Fruit fly (Drosophila melanogaster) whole organism, embryonic: Measurements from ENCODE around the gene Tsf1.

ENCODE experiments used
- Bdp1 ChIP-seq: fragments of 200-800 bp; sonication (Bioruptor generic); optimal IDR thresholded peaks from 3 replicates; lab custom pipeline; 2016; ENCODE audit warnings: missing biosample characterization, missing genetic modification characterization
- Blimp-1 ChIP-seq: fragments of 200-800 bp; sonication (Bioruptor generic); optimal IDR thresholded peaks from 3 replicates; lab custom pipeline; 2018; ENCODE audit warnings: missing biosample characterization, missing genetic modification characterization, mild to moderate bottlenecking, moderate library complexity, missing genetic modification reagents
- CG10979 ChIP-seq: fragments of 200-800 bp; sonication (Bioruptor generic); optimal IDR thresholded peaks from 2 replicates; lab custom pipeline; 2018; ENCODE audit warnings: missing biosample characterization, mild to moderate bottlenecking, missing genetic modification characterization, moderate library complexity
- CG12942 ChIP-seq: fragments of 200-800 bp; sonication (Bioruptor generic); optimal IDR thresholded peaks from 3 replicates; lab custom pipeline; 2016; ENCODE audit warnings: missing biosample characterization, missing genetic modification characterization
- CG16815 ChIP-seq: fragments of 200-800 bp; sonication (Bioruptor generic); optimal IDR thresholded peaks from 3 replicates; lab custom pipeline; 2017; ENCODE audit warnings: missing biosample characterization, mild to moderate bottlenecking, missing genetic modification characterization
- CG18619 ChIP-seq: fragments of 200-800 bp; sonication (Bioruptor generic); optimal IDR thresholded peaks from 3 replicates; lab custom pipeline; 2017; ENCODE audit warnings: missing biosample characterization, mild to moderate bottlenecking, missing genetic modification characterization
- CG2712 ChIP-seq: fragments of 200-800 bp; optimal IDR thresholded peaks from 3 replicates; lab custom pipeline; 2019; ENCODE audit warnings: missing biosample characterization, mild to moderate bottlenecking, missing genetic modification characterization, moderate library complexity
- CG33213 ChIP-seq: fragments of 200-800 bp; sonication (Bioruptor generic); optimal IDR thresholded peaks from 3 replicates; lab custom pipeline; 2016; ENCODE audit warnings: missing biosample characterization, missing genetic modification characterization
- CG3407 ChIP-seq: fragments of 200-800 bp; sonication (Bioruptor generic); optimal IDR thresholded peaks from 2 replicates; lab custom pipeline; 2018; ENCODE audit warnings: missing biosample characterization, mild to moderate bottlenecking, missing genetic modification characterization
- CG4854 ChIP-seq: fragments of 200-800 bp; sonication (Bioruptor generic); optimal IDR thresholded peaks from 2 replicates; lab custom pipeline; 2016; ENCODE audit warnings: missing biosample characterization, missing genetic modification characterization, inconsistent platforms
- CG5180 ChIP-seq: fragments of 200-800 bp; sonication (Bioruptor generic); optimal IDR thresholded peaks from 3 replicates; lab custom pipeline; 2017; ENCODE audit warnings: missing biosample characterization, missing genetic modification characterization, mild to moderate bottlenecking, moderate library complexity, missing genetic modification reagents
- CG6654 ChIP-seq: fragments of 200-800 bp; sonication (Bioruptor generic); optimal IDR thresholded peaks from 2 replicates; lab custom pipeline; 2017; ENCODE audit warnings: missing biosample characterization, mild to moderate bottlenecking, missing genetic modification characterization
- CG6689 ChIP-seq: fragments of 200-800 bp; sonication (Bioruptor generic); IDR thresholded peaks from 2 replicates; pipeline ENCODE4 v1.3.6; 2022; ENCODE audit warnings: missing biosample characterization, missing genetic modification characterization
- CG6854 ChIP-seq: fragments of 200-800 bp; sonication (Bioruptor generic); optimal IDR thresholded peaks from 3 replicates; lab custom pipeline; 2017; ENCODE audit warnings: missing biosample characterization, mild to moderate bottlenecking, missing genetic modification characterization
- CG7745 ChIP-seq: fragments of 200-800 bp; sonication (Bioruptor generic); optimal IDR thresholded peaks from 2 replicates; lab custom pipeline; 2018; ENCODE audit warnings: missing biosample characterization, mild to moderate bottlenecking, missing genetic modification characterization, moderate library complexity
- CG7928 ChIP-seq: fragments of 200-800 bp; sonication (Bioruptor generic); optimal IDR thresholded peaks from 2 replicates; lab custom pipeline; 2017; ENCODE audit warnings: missing biosample characterization, mild to moderate bottlenecking, missing genetic modification characterization
- CG8089 ChIP-seq: fragments of 200-800 bp; sonication (Bioruptor generic); optimal IDR thresholded peaks from 3 replicates; lab custom pipeline; 2016; ENCODE audit warnings: missing biosample characterization, missing genetic modification characterization
- CG8359 ChIP-seq: fragments of 200-800 bp; sonication (Bioruptor generic); optimal IDR thresholded peaks from 2 replicates; lab custom pipeline; 2017; ENCODE audit warnings: missing biosample characterization, mild to moderate bottlenecking, missing genetic modification characterization, borderline replicate concordance
- CG9437 ChIP-seq: fragments of 200-800 bp; sonication (Bioruptor generic); optimal IDR thresholded peaks from 2 replicates; lab custom pipeline; 2018; ENCODE audit warnings: missing biosample characterization, mild to moderate bottlenecking, missing genetic modification characterization
- Ets65A ChIP-seq: fragments of 200-800 bp; sonication (Bioruptor generic); peaks from one replicate; lab custom pipeline; 2016; ENCODE audit warnings: missing biosample characterization, missing genetic modification characterization
- Gug ChIP-seq: fragments of 200-800 bp; sonication (Bioruptor generic); IDR thresholded peaks from 4 replicates; pipeline ENCODE4 v1.3.6; 2022; ENCODE audit warnings: missing biosample characterization, missing genetic modification characterization
- Hand ChIP-seq: fragments of 200-800 bp; sonication (Bioruptor generic); optimal IDR thresholded peaks from 2 replicates; lab custom pipeline; 2017; ENCODE audit warnings: mild to moderate bottlenecking, missing biosample characterization, missing genetic modification reagents, missing genetic modification characterization
- Mad ChIP-seq: fragments of 200-800 bp; sonication (Bioruptor generic); optimal IDR thresholded peaks from 2 replicates; lab custom pipeline; 2016; ENCODE audit warnings: missing biosample characterization, missing genetic modification characterization
- Nf-YA ChIP-seq: fragments of 200-800 bp; sonication (Bioruptor generic); IDR thresholded peaks from 2 replicates; pipeline ENCODE4 v1.3.6; 2022; ENCODE audit warnings: missing biosample characterization, missing genetic modification characterization
- Nf-YC ChIP-seq: fragments of 200-800 bp; optimal IDR thresholded peaks from 3 replicates; lab custom pipeline; 2019; ENCODE audit warnings: missing biosample characterization, mild to moderate bottlenecking, missing genetic modification characterization, moderate library complexity
- Side ChIP-seq: fragments of 200-800 bp; sonication (Bioruptor generic); optimal IDR thresholded peaks from 2 replicates; lab custom pipeline; 2016; ENCODE audit warnings: missing biosample characterization, missing genetic modification characterization
- Tbp ChIP-seq: fragments of >200 bp; optimal IDR thresholded peaks from 2 replicates; lab custom pipeline; 2018; ENCODE audit warnings: missing biosample characterization, missing genetic modification characterization
- Usf ChIP-seq: fragments of 200-800 bp; sonication (Bioruptor generic); optimal IDR thresholded peaks from 2 replicates; lab custom pipeline; 2017; ENCODE audit warnings: missing genotype, missing biosample characterization, missing genetic modification characterization
- bigmax ChIP-seq: fragments of 200-800 bp; sonication (Bioruptor generic); optimal IDR thresholded peaks from 2 replicates; lab custom pipeline; 2018; ENCODE audit warnings: missing biosample characterization, mild to moderate bottlenecking, missing genetic modification characterization
- cas ChIP-seq: fragments of 200-800 bp; sonication (Bioruptor generic); IDR thresholded peaks from 2 replicates; pipeline ENCODE4 v1.3.6; 2022; ENCODE audit warnings: missing biosample characterization, missing genetic modification characterization
- disco-r ChIP-seq: fragments of 200-800 bp; sonication (Bioruptor generic); optimal IDR thresholded peaks from 2 replicates; lab custom pipeline; 2016; ENCODE audit warnings: missing biosample characterization, missing genetic modification characterization
- fd64A ChIP-seq: fragments of 200-800 bp; sonication (Bioruptor generic); optimal IDR thresholded peaks from 3 replicates; lab custom pipeline; 2018; ENCODE audit warnings: missing biosample characterization, mild to moderate bottlenecking, missing genetic modification characterization
- h ChIP-seq: fragments of >200 bp; optimal IDR thresholded peaks from 2 replicates; lab custom pipeline; 2017
- jing ChIP-seq: fragments of 200-800 bp; sonication (Bioruptor generic); optimal IDR thresholded peaks from 2 replicates; lab custom pipeline; 2018; ENCODE audit warnings: missing biosample characterization, mild to moderate bottlenecking, missing genetic modification characterization
- lab ChIP-seq: fragments of 200-800 bp; sonication (Bioruptor generic); optimal IDR thresholded peaks from 3 replicates; lab custom pipeline; 2017; ENCODE audit warnings: missing biosample characterization, missing genetic modification characterization, mild to moderate bottlenecking, moderate library complexity, missing genetic modification reagents
- lilli ChIP-seq: fragments of 200-800 bp; sonication (Bioruptor generic); optimal IDR thresholded peaks from 3 replicates; lab custom pipeline; 2016; ENCODE audit warnings: missing biosample characterization, missing genetic modification characterization
- lola ChIP-seq, 3 experiments: fragments of >200 bp in 2 of 3; fragments of 200-800 bp in 1 of 3; sonication (Bioruptor generic) in 1 of 3; optimal IDR thresholded peaks; 2 replicates each; lab custom pipeline; 2017 to 2019; ENCODE audit warnings: missing biosample characterization in 3 of 3, missing genetic modification characterization in 3 of 3, mild to moderate bottlenecking in 1 of 3, moderate library complexity in 1 of 3
- rib ChIP-seq: fragments of 200-800 bp; sonication (Bioruptor generic); IDR thresholded peaks from 2 replicates; pipeline ENCODE4 v1.3.6; 2022; ENCODE audit warnings: missing biosample characterization, missing genetic modification characterization
- shn ChIP-seq: fragments of 200-800 bp; sonication (Bioruptor generic); optimal IDR thresholded peaks from 3 replicates; lab custom pipeline; 2016; ENCODE audit warnings: missing biosample characterization, missing genetic modification characterization
- stwl ChIP-seq: fragments of 200-800 bp; sonication (Bioruptor generic); optimal IDR thresholded peaks from 3 replicates; lab custom pipeline; 2018; ENCODE audit warnings: missing biosample characterization, mild to moderate bottlenecking, missing genetic modification characterization, moderate library complexity
- trem ChIP-seq: fragments of 200-800 bp; optimal IDR thresholded peaks from 3 replicates; lab custom pipeline; 2019; ENCODE audit warnings: missing biosample characterization, mild to moderate bottlenecking, missing genetic modification characterization, moderate library complexity
- ttk ChIP-seq: fragments of 200-800 bp; sonication (Bioruptor generic); IDR thresholded peaks from 2 replicates; pipeline ENCODE4 v2.1.2; 2022; ENCODE audit warnings: missing biosample characterization, missing genetic modification characterization
- tup ChIP-seq: fragments of 200-800 bp; sonication (Bioruptor generic); optimal IDR thresholded peaks from 2 replicates; lab custom pipeline; 2016; ENCODE audit warnings: missing biosample characterization, mild to moderate bottlenecking, missing genetic modification characterization, moderate library complexity
- unpg ChIP-seq: fragments of 200-800 bp; sonication (Bioruptor generic); optimal IDR thresholded peaks from 3 replicates; lab custom pipeline; 2018; ENCODE audit warnings: missing biosample characterization, mild to moderate bottlenecking, missing genetic modification characterization, moderate library complexity
- vfl ChIP-seq: fragments of 200-800 bp; sonication (Bioruptor generic); optimal IDR thresholded peaks from 2 replicates; lab custom pipeline; 2016; ENCODE audit warnings: missing biosample characterization, missing genetic modification characterization
- zfh1 ChIP-seq: fragments of 200-800 bp; sonication (Bioruptor generic); IDR thresholded peaks from 3 replicates; pipeline ENCODE4 v1.3.6; 2022; ENCODE audit warnings: missing biosample characterization, missing genetic modification characterization

The Tsf1 gene

dm6 chrX:18366851-18367649, 19.8 kb upstream of the Tsf1 start (continued):
- no peak for TF ChIP-seq Tbp (GFP tag; lab: Kevin White, UChicago)
- peak; percentile 58 for TF ChIP-seq CG18619 (GFP tag; lab: Kevin White, UChicago)
- peak; percentile 19 for TF ChIP-seq trem (tag; lab: Kevin White, UChicago)
- peak; percentile 68 for TF ChIP-seq CG2712 (tag; lab: Kevin White, UChicago)
- TF ChIP-seq CG16815 = peak; percentile 54
- TF ChIP-seq cas (GFP tag; lab: Robert Waterston, UW) = peak; percentile 71
- TF ChIP-seq CG33213 (GFP tag; lab: Kevin White, UChicago) = no peak
- TF ChIP-seq Nf-YC = peak; percentile 80
- TF ChIP-seq CG9437 (GFP tag; lab: Kevin White, UChicago) = peak; percentile 47
- peak; percentile 21 for TF ChIP-seq Mad (GFP tag; lab: Kevin White, UChicago)
- no peak for TF ChIP-seq CG12942 (GFP tag; lab: Kevin White, UChicago)
- TF ChIP-seq rib (GFP tag; lab: Robert Waterston, UW) = peak; percentile 75
- peak; percentile 67 for TF ChIP-seq CG6854 (GFP tag; lab: Kevin White, UChicago)
- TF ChIP-seq disco-r (GFP tag; lab: Kevin White, UChicago) = no peak
- TF ChIP-seq vfl (GFP tag; lab: Kevin White, UChicago) = no peak
- TF ChIP-seq lola (GFP tag; optimal IDR thresholded peaks at IDR 0.05; lab: Kevin White, UChicago) = no peak
- TF ChIP-seq Bdp1 (GFP tag; lab: Kevin White, UChicago) = peak; percentile 33
- TF ChIP-seq CG8359 = peak; percentile 49
- no peak for TF ChIP-seq CG3407 (GFP tag; lab: Kevin White, UChicago)
- TF ChIP-seq Nf-YA = 0 out of 2 replicates have a peak, but pooled peaks have one; percentile 10
- peak; percentile 53; the same call in 1 of the 3 replicates for TF ChIP-seq zfh1 (GFP tag; lab: Robert Waterston, UW)
- TF ChIP-seq CG6654 (GFP tag; lab: Kevin White, UChicago) = peak; percentile 40

- TF ChIP-seq lab = peak; percentile 90
- TF ChIP-seq fd64A (GFP tag; lab: Kevin White, UChicago) = no peak
- peak; percentile 42 for TF ChIP-seq Bdp1 (GFP tag; lab: Kevin White, UChicago)
- TF ChIP-seq h (lab: Kevin White, UChicago) = no peak
- peak; percentile 46 for TF ChIP-seq CG6689 (GFP tag; lab: Robert Waterston, UW)
- TF ChIP-seq CG8089 (GFP tag; lab: Kevin White, UChicago) = peak; percentile 43
- peak; percentile 22 for TF ChIP-seq CG4854 (GFP tag; lab: Kevin White, UChicago)
- peak; percentile 56 for TF ChIP-seq CG10979 (tag; lab: Kevin White, UChicago)
- TF ChIP-seq CG7928 (GFP tag; lab: Kevin White, UChicago) = peak; percentile 39
- TF ChIP-seq shn (GFP tag; lab: Kevin White, UChicago) = peak; percentile 79
- peak; percentile 38 for TF ChIP-seq Usf (GFP tag; lab: Kevin White, UChicago)
- TF ChIP-seq bigmax (GFP tag; lab: Kevin White, UChicago) = no peak
- no peak for TF ChIP-seq Tbp (GFP tag; lab: Kevin White, UChicago)
- TF ChIP-seq stwl = no peak
- peak; percentile 97 for TF ChIP-seq Ets65A (GFP tag; lab: Kevin White, UChicago)
- TF ChIP-seq Blimp-1 (GFP tag; lab: Kevin White, UChicago) = peak; percentile 55
- TF ChIP-seq Hand (GFP tag; lab: Kevin White, UChicago) = peak; percentile 82
- TF ChIP-seq Gug (GFP tag; lab: Robert Waterston, UW) = peak; percentile 72
- TF ChIP-seq Side = peak; percentile 72
- peak; percentile 64 for TF ChIP-seq ttk
- peak; percentile 61 for TF ChIP-seq unpg (GFP tag; lab: Kevin White, UChicago)
- no peak for TF ChIP-seq CG7745 (tag; lab: Kevin White, UChicago)
- TF ChIP-seq tup = peak; percentile 35
- peak; percentile 37 for TF ChIP-seq jing
- TF ChIP-seq CG5180 = peak; percentile 62
- TF ChIP-seq lilli (GFP tag; lab: Kevin White, UChicago) = peak; percentile 81
These were observed 18.9 kb upstream of the Tsf1 start for dm6 chrX:18367806-18368643.
